6 worm cellular contexts compared by ENCODE assay signal in the genomic region with DNA sequence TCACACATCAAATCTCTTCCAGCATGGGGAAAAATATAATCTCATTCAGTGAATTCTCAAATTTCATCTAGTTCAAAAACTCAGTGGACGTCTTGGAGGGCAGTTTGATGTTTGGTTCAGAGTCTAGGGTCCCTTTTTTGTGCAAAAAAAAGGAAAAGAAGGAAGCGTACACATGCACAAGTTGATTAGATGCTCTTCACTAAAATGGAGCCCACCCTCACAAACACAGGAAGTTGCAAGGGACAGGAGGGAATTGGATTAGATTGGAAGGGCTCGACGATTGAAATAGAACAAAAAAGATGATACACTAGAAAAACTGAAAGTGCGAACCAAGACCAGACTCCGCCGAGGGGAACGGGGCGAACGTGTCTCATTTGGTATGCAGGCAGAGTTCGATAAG.
A peak's percentile ranks its signal among the peaks of the same experiment; 100 is the strongest.
TF ChIP-seq lines count a peak whose summit lies in the region.

No protein-coding gene starts in this region.

TF ChIP-seq in whole organism, L1 larva, 84 proteins besides CTCF, POLR2A, EP300 and RAD21:
- peak; percentile 72 for TF ChIP-seq ces-1 (GFP tag; optimal IDR thresholded peaks at IDR 0.05; lab: Kevin White, UChicago)
- TF ChIP-seq fkh-10 (GFP tag; optimal IDR thresholded peaks at IDR 0.05; lab: Kevin White, UChicago) = peak; percentile 91
- peak; percentile 88 for TF ChIP-seq lin-14 (GFP tag; optimal IDR thresholded peaks at IDR 0.05; lab: Kevin White, UChicago)
- no peak for TF ChIP-seq efl-1 (optimal IDR thresholded peaks at IDR 0.05; lab: Kevin White, UChicago)
- peak in 1 of 2 experiments; percentile 92 for TF ChIP-seq efl-1 (GFP tag; optimal IDR thresholded peaks at IDR 0.05 in 1 of 2; lab: Kevin White, UChicago)
- TF ChIP-seq unc-130 (tag; optimal IDR thresholded peaks at IDR 0.05; lab: Kevin White, UChicago) = no peak

TF ChIP-seq in whole organism, L2 larva, 48 proteins besides CTCF, POLR2A, EP300 and RAD21:
- TF ChIP-seq R02D3.7 (tag; optimal IDR thresholded peaks at IDR 0.05; lab: Kevin White, UChicago) (no peak), unc-62 (GFP tag; optimal IDR thresholded peaks at IDR 0.05; lab: Kevin White, UChicago) (no peak), lsy-2 (tag; optimal IDR thresholded peaks at IDR 0.05; lab: Kevin White, UChicago) (peak in 1 of 2 experiments; percentile 4), sem-4 (tag; optimal IDR thresholded peaks at IDR 0.05; lab: Kevin White, UChicago) (peak; percentile 30), sma-9 (GFP tag; optimal IDR thresholded peaks at IDR 0.05; lab: Kevin White, UChicago) (peak; percentile 62), sma-9 (tag; optimal IDR thresholded peaks at IDR 0.05; lab: Kevin White, UChicago) (no peak), zag-1 (tag; optimal IDR thresholded peaks at IDR 0.05; lab: Kevin White, UChicago) (peak; percentile 57)

TF ChIP-seq in whole organism, L3 larva, 47 proteins besides CTCF, POLR2A, EP300 and RAD21:
- peak; percentile 64 for TF ChIP-seq fkh-10 (GFP tag; optimal IDR thresholded peaks at IDR 0.05; lab: Kevin White, UChicago)
- no peak for TF ChIP-seq jun-1 (tag; optimal IDR thresholded peaks at IDR 0.05; lab: Kevin White, UChicago)

TF ChIP-seq in whole organism, L4 larva, 104 proteins besides CTCF, POLR2A, EP300 and RAD21:
- no peak for TF ChIP-seq egl-43 (GFP tag; IDR thresholded peaks at IDR 0.05; lab: Robert Waterston, UW)
- no peak for TF ChIP-seq ceh-28 (tag; optimal IDR thresholded peaks at IDR 0.05; lab: Kevin White, UChicago)
- no peak for TF ChIP-seq snpc-1.2 (GFP tag; IDR thresholded peaks at IDR 0.05; lab: Robert Waterston, UW)
- peak; percentile 67; the same call in 1 of the 2 replicates for TF ChIP-seq ctbp-1 (GFP tag; IDR thresholded peaks at IDR 0.05; lab: Robert Waterston, UW)
- no peak for TF ChIP-seq dmd-8 (GFP tag; IDR thresholded peaks at IDR 0.05; lab: Robert Waterston, UW)
- TF ChIP-seq mdl-1 (tag; optimal IDR thresholded peaks at IDR 0.05; lab: Kevin White, UChicago) = no peak
- no peak for TF ChIP-seq R02D3.7 (tag; optimal IDR thresholded peaks at IDR 0.05; lab: Kevin White, UChicago)
- TF ChIP-seq hmg-1.1 (GFP tag; IDR thresholded peaks at IDR 0.05; lab: Robert Waterston, UW) = 0 out of 2 replicates have a peak, but pooled peaks have one; percentile 13
- TF ChIP-seq aly-2 (tag; optimal IDR thresholded peaks at IDR 0.05; lab: Kevin White, UChicago) = no peak
- no peak for TF ChIP-seq ama-1 (optimal IDR thresholded peaks at IDR 0.05; lab: Kevin White, UChicago)
- TF ChIP-seq nhr-42 (GFP tag; IDR thresholded peaks at IDR 0.05; lab: Robert Waterston, UW) = no peak
- peak; percentile 72 for TF ChIP-seq fkh-10 (GFP tag; optimal IDR thresholded peaks at IDR 0.05; lab: Kevin White, UChicago)
- TF ChIP-seq gei-8 (GFP tag; optimal IDR thresholded peaks at IDR 0.05; lab: Kevin White, UChicago) = no peak
- no peak for TF ChIP-seq lin-1 (GFP tag; IDR thresholded peaks at IDR 0.05; lab: Robert Waterston, UW)
- no peak for TF ChIP-seq php-3 (GFP tag; IDR thresholded peaks at IDR 0.05; lab: Robert Waterston, UW)
- no peak for TF ChIP-seq mdt-29 (GFP tag; IDR thresholded peaks at IDR 0.05; lab: Robert Waterston, UW)
- TF ChIP-seq dpl-1 (GFP tag; optimal IDR thresholded peaks at IDR 0.05; lab: Kevin White, UChicago) = no peak
- TF ChIP-seq lin-38 (GFP tag; IDR thresholded peaks at IDR 0.05; lab: Robert Waterston, UW) = no peak
- TF ChIP-seq ces-1 (GFP tag; optimal IDR thresholded peaks at IDR 0.05; lab: Kevin White, UChicago) = peak; percentile 89
- peak; percentile 68; the same call in 1 of the 2 replicates for TF ChIP-seq ZK337.2 (GFP tag; IDR thresholded peaks at IDR 0.05; lab: Robert Waterston, UW)
- no peak for TF ChIP-seq nhr-6 (tag; optimal IDR thresholded peaks at IDR 0.05; lab: Kevin White, UChicago)
- no peak for TF ChIP-seq unc-39 (tag; optimal IDR thresholded peaks at IDR 0.05; lab: Kevin White, UChicago)
- no peak for TF ChIP-seq attf-4 (tag; optimal IDR thresholded peaks at IDR 0.05; lab: Kevin White, UChicago)

TF ChIP-seq in whole organism, late embryonic, 69 proteins besides CTCF, POLR2A, EP300 and RAD21:
- TF ChIP-seq ceh-30 (tag; optimal IDR thresholded peaks at IDR 0.05; lab: Kevin White, UChicago) (no peak), ceh-9 (tag; optimal IDR thresholded peaks at IDR 0.05; lab: Kevin White, UChicago) (no peak), dmd-4 (tag; optimal IDR thresholded peaks at IDR 0.05; lab: Kevin White, UChicago; ENCODE audit: borderline replicate concordance) (no peak), sox-2 (GFP tag; IDR thresholded peaks at IDR 0.05; lab: Robert Waterston, UW) (no peak), pha-4 (tag; optimal IDR thresholded peaks at IDR 0.05; lab: Kevin White, UChicago) (no peak), F13H6.1 (tag; optimal IDR thresholded peaks at IDR 0.05; lab: Kevin White, UChicago) (no peak), ceh-31 (tag; optimal IDR thresholded peaks at IDR 0.05; lab: Kevin White, UChicago) (peak; percentile 19), elt-2 (tag; optimal IDR thresholded peaks at IDR 0.05; lab: Kevin White, UChicago) (no peak), unc-42 (tag; optimal IDR thresholded peaks at IDR 0.05; lab: Kevin White, UChicago) (peak; percentile 97)

TF ChIP-seq in whole organism, mixed stage, embryonic, 35 proteins besides CTCF, POLR2A, EP300 and RAD21:
- TF ChIP-seq flh-1 (GFP tag; optimal IDR thresholded peaks at IDR 0.05; lab: Kevin White, UChicago) (no peak), sem-2 (GFP tag; optimal IDR thresholded peaks at IDR 0.05; lab: Kevin White, UChicago) (no peak), snpc-4 (tag; optimal IDR thresholded peaks at IDR 0.05; lab: Kevin White, UChicago) (no peak), ces-1 (GFP tag; optimal IDR thresholded peaks at IDR 0.05; lab: Kevin White, UChicago) (peak; percentile 88), pha-4 (tag; optimal IDR thresholded peaks at IDR 0.05; lab: Kevin White, UChicago) (no peak), lin-13 (tag; optimal IDR thresholded peaks at IDR 0.05; lab: Kevin White, UChicago) (no peak)
